In genomic region chrIII:13091072-13091538, ce11 we compare ENCODE assay signal across 2 worm cellular contexts.
TF ChIP-seq lines count a peak whose summit lies in the region.

Y39E4B.13 (plus strand) TSS chrIII:13091122.

TF ChIP-seq in whole organism, L4 larva, 104 proteins besides CTCF, POLR2A, EP300 and RAD21:
- TF ChIP-seq ceh-20 (GFP tag; IDR thresholded peaks at IDR 0.05; lab: Robert Waterston, UW): no peak
- TF ChIP-seq hlh-30 (tag; optimal IDR thresholded peaks at IDR 0.05; lab: Kevin White, UChicago; ENCODE audit: insufficient read depth): no peak
- no peak for TF ChIP-seq attf-4 (tag; optimal IDR thresholded peaks at IDR 0.05; lab: Kevin White, UChicago)
- TF ChIP-seq daf-12 (tag; optimal IDR thresholded peaks at IDR 0.05; lab: Kevin White, UChicago): no peak
- peak; percentile 80 for TF ChIP-seq set-16 (GFP tag; IDR thresholded peaks at IDR 0.05; lab: Robert Waterston, UW)

TF ChIP-seq in whole organism, young adult, 124 proteins besides CTCF, POLR2A, EP300 and RAD21:
- TF ChIP-seq sdz-38 (tag; optimal IDR thresholded peaks at IDR 0.05; lab: Kevin White, UChicago) (no peak), Y53G8AR.9 (GFP tag; conservative IDR thresholded peaks at IDR 0.05; lab: Robert Waterston, UW) (no peak), rec-8 (tag; optimal IDR thresholded peaks at IDR 0.05; lab: Kevin White, UChicago) (no peak), madf-8 (GFP tag; conservative IDR thresholded peaks at IDR 0.05; lab: Robert Waterston, UW) (0 out of 2 replicates have a peak, but pooled peaks have one; percentile 11), mcd-1 (GFP tag; IDR thresholded peaks at IDR 0.05; lab: Robert Waterston, UW) (no peak), egrh-3 (GFP tag; IDR thresholded peaks at IDR 0.05; lab: Robert Waterston, UW) (peak; percentile 74; the same call in 1 of the 2 replicates), nfya-1 (tag; optimal IDR thresholded peaks at IDR 0.05; lab: Kevin White, UChicago; ENCODE audit: borderline replicate concordance, insufficient read depth) (no peak), lin-35 (GFP tag; optimal IDR thresholded peaks at IDR 0.05; lab: Kevin White, UChicago) (no peak)
